Fruit fly (Drosophila melanogaster): ENCODE data around the gene CG14722.

DNA sequence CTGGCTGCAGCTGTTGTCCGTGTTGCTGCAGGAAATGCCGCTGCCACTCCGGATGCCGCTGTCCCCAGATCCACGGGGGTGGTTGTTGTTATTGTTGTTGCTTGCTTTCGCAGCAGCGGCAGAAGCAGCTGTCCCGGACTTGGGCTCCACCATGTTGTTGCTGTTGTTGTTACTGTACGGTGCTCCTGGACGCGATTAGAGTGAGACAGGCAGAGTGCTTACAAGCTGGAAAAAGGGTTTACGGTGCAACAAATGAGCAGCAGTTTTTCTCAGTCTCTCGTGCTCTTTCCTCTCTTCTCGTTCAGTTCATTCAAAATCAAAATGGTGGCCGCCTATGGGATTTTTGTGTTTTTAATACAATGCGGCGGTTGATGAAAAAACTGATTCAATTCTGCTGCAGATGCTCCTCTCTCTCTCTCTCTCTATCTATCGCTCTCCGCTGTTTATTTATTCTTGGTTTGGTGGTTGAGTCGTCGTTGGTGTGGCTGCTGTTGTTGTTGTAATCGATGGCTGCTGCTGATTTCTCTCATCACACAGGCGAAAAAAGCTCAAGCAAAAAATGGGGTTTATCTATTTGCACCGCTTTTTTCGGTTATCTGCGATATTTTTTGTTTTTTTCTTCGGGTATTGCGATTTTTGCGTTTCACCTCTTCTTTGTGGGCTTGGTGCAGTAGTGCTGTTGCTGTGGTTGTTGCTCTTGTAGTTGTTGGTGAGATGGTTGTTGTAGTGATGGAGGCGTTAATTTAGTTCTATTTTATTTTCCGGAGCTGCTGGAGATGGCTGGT is 22.0 kb downstream of the CG14722 start:
- TF ChIP-seq CTCF (optimal IDR thresholded peaks at IDR 0.05) (no peak), CG8478 (optimal IDR thresholded peaks at IDR 0.05) (no peak)
